Worm (Caenorhabditis elegans) whole organism, young adult: Measurements from ENCODE around the gene klp-12.

Source experiments
- B0035.1 ChIP-seq: sonication (generic microtip); optimal IDR thresholded peaks from 2 replicates; lab custom pipeline; 2016; ENCODE audit warnings: missing genetic modification characterization, mild to moderate bottlenecking, missing compliant biosample characterization, missing genotype, missing genetic modification reagents
- D2030.7 ChIP-seq: fragments of 200-800 bp; sonication (Bioruptor generic); IDR thresholded peaks from 2 replicates; pipeline ENCODE4 v1.3.6; 2022; ENCODE audit warnings: missing genetic modification reagents, missing genetic modification characterization, missing compliant biosample characterization
- F23B12.7 ChIP-seq: sonication (generic microtip); optimal IDR thresholded peaks from 2 replicates; lab custom pipeline; 2017; ENCODE audit warnings: missing genetic modification characterization, mild to moderate bottlenecking, missing compliant biosample characterization, antibody characterized with exemption, moderate library complexity; ENCODE audit not compliant: insufficient read depth
- ZK185.1 ChIP-seq: sonication (generic microtip); optimal IDR thresholded peaks from 2 replicates; lab custom pipeline; 2016; ENCODE audit warnings: mild to moderate bottlenecking, missing genetic modification characterization, missing compliant biosample characterization; ENCODE audit not compliant: poor library complexity, severe bottlenecking
- him-1 ChIP-seq: sonication (generic microtip); optimal IDR thresholded peaks from 2 replicates; lab custom pipeline; 2016; ENCODE audit warnings: missing genotype, missing genetic modification reagents, missing genetic modification characterization, missing compliant biosample characterization
- lin-40 ChIP-seq: sonication (generic microtip); optimal IDR thresholded peaks from 2 replicates; lab custom pipeline; 2016; ENCODE audit warnings: missing genetic modification characterization, mild to moderate bottlenecking, missing compliant biosample characterization, missing genotype, missing genetic modification reagents
- nfya-1 ChIP-seq: sonication (generic microtip); optimal IDR thresholded peaks from 2 replicates; lab custom pipeline; 2017; ENCODE audit warnings: antibody characterized with exemption, missing compliant biosample characterization, missing genetic modification characterization, borderline replicate concordance; ENCODE audit not compliant: insufficient read depth
- nfyb-1 ChIP-seq: fragments of 200-800 bp; sonication (Bioruptor generic); IDR thresholded peaks from 2 replicates; pipeline ENCODE4 v1.3.6; 2022; ENCODE audit warnings: missing genetic modification reagents, missing genetic modification characterization, missing compliant biosample characterization
- ztf-26 ChIP-seq: sonication (generic microtip); optimal IDR thresholded peaks from 2 replicates; lab custom pipeline; 2017; ENCODE audit warnings: missing genetic modification characterization, missing compliant biosample characterization
- ztf-3 ChIP-seq: fragments of 200-800 bp; sonication (Bioruptor generic); optimal IDR thresholded peaks from 2 replicates; lab custom pipeline; 2018; ENCODE audit warnings: mild to moderate bottlenecking, missing genetic modification characterization, missing compliant biosample characterization

ce11 chrIV:11307770-11308169, 51.9 kb downstream of the klp-12 start:
- TF ChIP-seq him-1 (tag; lab: Kevin White, UChicago), result no peak
- no peak for TF ChIP-seq ztf-26
- no peak for TF ChIP-seq ZK185.1
- no peak for TF ChIP-seq nfya-1 (tag; lab: Kevin White, UChicago)
- TF ChIP-seq nfyb-1 (GFP tag; lab: Robert Waterston, UW), result no peak
- no peak for TF ChIP-seq B0035.1 (tag; lab: Kevin White, UChicago)
- no peak for TF ChIP-seq F23B12.7 (tag; lab: Kevin White, UChicago)
- no peak for TF ChIP-seq D2030.7 (GFP tag; lab: Robert Waterston, UW)
- no peak for TF ChIP-seq lin-40
- TF ChIP-seq ztf-3 (GFP tag; lab: Kevin White, UChicago), result no peak
